Fruit fly (Drosophila melanogaster) whole organism, embryonic: ENCODE data around the gene Argl.

ENCODE experiments used
- Bteb2 ChIP-seq: fragments of 200-800 bp; sonication (Bioruptor generic); optimal IDR thresholded peaks from 2 replicates; lab custom pipeline; 2016; ENCODE audit warnings: missing biosample characterization, missing genetic modification characterization
- CG10959 ChIP-seq: fragments of 200-800 bp; sonication (Bioruptor generic); IDR thresholded peaks from 2 replicates; pipeline ENCODE4 v1.3.6; 2022; ENCODE audit warnings: missing biosample characterization, missing genetic modification characterization
- CG11093 ChIP-seq: fragments of 200-800 bp; sonication (Bioruptor generic); IDR thresholded peaks from 3 replicates; pipeline ENCODE4 v1.3.6; 2022; ENCODE audit warnings: missing biosample characterization, missing genetic modification characterization
- CG13287 ChIP-seq: fragments of 200-800 bp; sonication (Bioruptor generic); IDR thresholded peaks from 2 replicates; pipeline ENCODE4 v1.3.6; 2022; ENCODE audit warnings: missing biosample characterization, missing genetic modification characterization; ENCODE audit not compliant: partially characterized antibody
- CG16815 ChIP-seq: fragments of 200-800 bp; sonication (Bioruptor generic); optimal IDR thresholded peaks from 3 replicates; lab custom pipeline; 2017; ENCODE audit warnings: missing biosample characterization, mild to moderate bottlenecking, missing genetic modification characterization
- CG17186 ChIP-seq: fragments of 200-800 bp; sonication (Bioruptor generic); optimal IDR thresholded peaks from 3 replicates; lab custom pipeline; 2017; ENCODE audit warnings: missing biosample characterization, missing genetic modification reagents, missing genetic modification characterization
- CG17385 ChIP-seq: fragments of 200-800 bp; sonication (Bioruptor generic); optimal IDR thresholded peaks from 3 replicates; lab custom pipeline; 2018; ENCODE audit warnings: missing biosample characterization, mild to moderate bottlenecking, missing genetic modification characterization
- CG17912 ChIP-seq: fragments of 200-800 bp; sonication (Bioruptor generic); optimal IDR thresholded peaks from 2 replicates; lab custom pipeline; 2018; ENCODE audit warnings: missing biosample characterization, mild to moderate bottlenecking, missing genetic modification characterization
- CG32532 ChIP-seq: fragments of 200-800 bp; sonication (Bioruptor generic); IDR thresholded peaks from 2 replicates; pipeline ENCODE4 v1.3.6; 2022; ENCODE audit warnings: missing biosample characterization, missing genetic modification characterization
- CG43689 ChIP-seq: fragments of 200-800 bp; sonication (Bioruptor generic); IDR thresholded peaks from 2 replicates; pipeline ENCODE4 v1.3.6; 2022; ENCODE audit warnings: missing biosample characterization, missing genetic modification characterization
- CG7963 ChIP-seq: fragments of 200-800 bp; sonication (Bioruptor generic); IDR thresholded peaks from 3 replicates; pipeline ENCODE4 v1.3.6; 2022; ENCODE audit warnings: missing biosample characterization, missing genetic modification characterization; ENCODE audit not compliant: partially characterized antibody
- CG7987 ChIP-seq: fragments of 200-800 bp; sonication (Bioruptor generic); optimal IDR thresholded peaks from 2 replicates; lab custom pipeline; 2018; ENCODE audit warnings: missing biosample characterization, mild to moderate bottlenecking, missing genetic modification characterization, moderate library complexity
- CG9609 ChIP-seq: fragments of 200-800 bp; sonication (Bioruptor generic); optimal IDR thresholded peaks from 3 replicates; lab custom pipeline; 2016; ENCODE audit warnings: missing biosample characterization, missing genetic modification characterization
- CG9817 ChIP-seq: fragments of 200-800 bp; sonication (Bioruptor generic); optimal IDR thresholded peaks from 2 replicates; lab custom pipeline; 2018; ENCODE audit warnings: missing biosample characterization, mild to moderate bottlenecking, missing genetic modification characterization, moderate library complexity
- Dad ChIP-seq: fragments of 200-800 bp; sonication (Bioruptor generic); optimal IDR thresholded peaks from 3 replicates; lab custom pipeline; 2016; ENCODE audit warnings: missing biosample characterization, missing genetic modification characterization
- Doc3 ChIP-seq: fragments of 200-800 bp; sonication (Bioruptor generic); IDR thresholded peaks from 3 replicates; pipeline ENCODE4 v1.3.6; 2022; ENCODE audit warnings: missing biosample characterization, missing genetic modification characterization; ENCODE audit not compliant: partially characterized antibody
- HLH3B ChIP-seq: fragments of 200-800 bp; sonication (Bioruptor generic); IDR thresholded peaks from 2 replicates; pipeline ENCODE4 v1.3.6; 2022; ENCODE audit warnings: missing biosample characterization, missing genetic modification characterization
- HLH4C ChIP-seq: fragments of 200-800 bp; sonication (Bioruptor generic); IDR thresholded peaks from 3 replicates; pipeline ENCODE4 v1.3.6; 2022; ENCODE audit warnings: missing biosample characterization, missing genetic modification characterization; ENCODE audit not compliant: partially characterized antibody
- HLHmδ ChIP-seq: fragments of 200-800 bp; sonication (Bioruptor generic); optimal IDR thresholded peaks from 2 replicates; lab custom pipeline; 2018; ENCODE audit warnings: missing biosample characterization, mild to moderate bottlenecking, missing genetic modification characterization, moderate library complexity
- MBD-R2 ChIP-seq: fragments of 200-800 bp; sonication (Bioruptor generic); IDR thresholded peaks from 2 replicates; pipeline ENCODE4 v1.3.6; 2022; ENCODE audit warnings: missing biosample characterization, missing genetic modification characterization
- Mrtf ChIP-seq: fragments of 200-800 bp; sonication (Bioruptor generic); IDR thresholded peaks from 3 replicates; pipeline ENCODE4 v1.3.6; 2022; ENCODE audit warnings: missing biosample characterization, missing genetic modification characterization
- Nf-YA ChIP-seq: fragments of 200-800 bp; sonication (Bioruptor generic); IDR thresholded peaks from 2 replicates; pipeline ENCODE4 v1.3.6; 2022; ENCODE audit warnings: missing biosample characterization, missing genetic modification characterization
- Nf-YB ChIP-seq: fragments of 200-800 bp; sonication (Bioruptor generic); optimal IDR thresholded peaks from 3 replicates; lab custom pipeline; 2019; ENCODE audit warnings: missing biosample characterization, mild to moderate bottlenecking, missing genetic modification characterization, moderate library complexity
- Rfx ChIP-seq: fragments of 200-800 bp; sonication (Bioruptor generic); IDR thresholded peaks from 2 replicates; pipeline ENCODE4 v1.3.6; 2022; ENCODE audit warnings: missing biosample characterization, missing genetic modification characterization
- Rx ChIP-seq: fragments of 200-800 bp; sonication (Bioruptor generic); IDR thresholded peaks from 2 replicates; pipeline ENCODE4 v1.3.6; 2022; ENCODE audit warnings: missing biosample characterization, missing genetic modification characterization
- al ChIP-seq: fragments of 200-800 bp; sonication (Bioruptor generic); IDR thresholded peaks from 2 replicates; pipeline ENCODE4 v1.3.6; 2022; ENCODE audit warnings: missing biosample characterization, missing genetic modification characterization
- ap ChIP-seq: fragments of 200-800 bp; sonication (Bioruptor generic); IDR thresholded peaks from 2 replicates; pipeline ENCODE4 v1.3.6; 2022; ENCODE audit warnings: missing biosample characterization, missing genetic modification characterization
- az2 ChIP-seq: fragments of 200-800 bp; sonication (Bioruptor generic); optimal IDR thresholded peaks from 3 replicates; lab custom pipeline; 2016; ENCODE audit warnings: missing biosample characterization, missing genetic modification characterization
- br ChIP-seq: fragments of >200 bp; optimal IDR thresholded peaks from 2 replicates; lab custom pipeline; 2017
- chm ChIP-seq: fragments of 200-800 bp; sonication (Bioruptor generic); IDR thresholded peaks from 2 replicates; pipeline ENCODE4 v1.3.6; 2022; ENCODE audit warnings: missing biosample characterization, missing genetic modification characterization
- crc ChIP-seq: fragments of 200-800 bp; sonication (Bioruptor generic); optimal IDR thresholded peaks from 2 replicates; lab custom pipeline; 2016; ENCODE audit warnings: missing biosample characterization, missing genetic modification characterization
- emc ChIP-seq: fragments of 200-800 bp; sonication (Bioruptor generic); optimal IDR thresholded peaks from 2 replicates; lab custom pipeline; 2016; ENCODE audit warnings: missing biosample characterization, missing genetic modification characterization
- ems ChIP-seq: fragments of 200-800 bp; sonication (Bioruptor generic); optimal IDR thresholded peaks from 3 replicates; lab custom pipeline; 2016; ENCODE audit warnings: missing biosample characterization, missing genetic modification characterization
- fd3F ChIP-seq: fragments of 200-800 bp; sonication (Bioruptor generic); optimal IDR thresholded peaks from 2 replicates; lab custom pipeline; 2018; ENCODE audit warnings: missing biosample characterization, mild to moderate bottlenecking, missing genetic modification characterization, moderate library complexity
- fd64A ChIP-seq: fragments of 200-800 bp; sonication (Bioruptor generic); optimal IDR thresholded peaks from 3 replicates; lab custom pipeline; 2018; ENCODE audit warnings: missing biosample characterization, mild to moderate bottlenecking, missing genetic modification characterization
- gcm2 ChIP-seq: fragments of 200-800 bp; sonication (Bioruptor generic); optimal IDR thresholded peaks from 2 replicates; lab custom pipeline; 2016; ENCODE audit warnings: missing biosample characterization, missing genetic modification characterization
- gsb ChIP-seq: fragments of 200-800 bp; sonication (Bioruptor generic); IDR thresholded peaks from 2 replicates; pipeline ENCODE4 v1.3.6; 2022; ENCODE audit warnings: missing biosample characterization, missing genetic modification characterization
- ham ChIP-seq: fragments of 200-800 bp; sonication (Bioruptor generic); IDR thresholded peaks from 2 replicates; pipeline ENCODE4 v1.3.6; 2022; ENCODE audit warnings: missing biosample characterization, missing genetic modification characterization
- kay ChIP-seq: fragments of 200-800 bp; sonication (Bioruptor generic); optimal IDR thresholded peaks from 2 replicates; lab custom pipeline; 2016; ENCODE audit warnings: missing biosample characterization, missing genetic modification characterization
- lov ChIP-seq, 2 experiments: fragments of 200-800 bp in 1 of 2; fragments of >200 bp in 1 of 2; sonication (Bioruptor generic) in 1 of 2; IDR thresholded peaks in 1 of 2; optimal IDR thresholded peaks in 1 of 2; 2 replicates in 1 of 2; 3 replicates in 1 of 2; pipeline versions ENCODE4 v1.3.6 to Lab custom; 2017 to 2022; ENCODE audit warnings: missing biosample characterization in 1 of 2, missing genetic modification characterization in 1 of 2
- oc ChIP-seq: fragments of 200-800 bp; sonication (Bioruptor generic); optimal IDR thresholded peaks from 2 replicates; lab custom pipeline; 2018; ENCODE audit warnings: missing biosample characterization, mild to moderate bottlenecking, missing genetic modification characterization, moderate library complexity
- phol ChIP-seq: fragments of 200-800 bp; sonication (Bioruptor generic); optimal IDR thresholded peaks from 3 replicates; lab custom pipeline; 2018; ENCODE audit warnings: missing biosample characterization, mild to moderate bottlenecking, missing genetic modification characterization, moderate library complexity
- pros ChIP-seq: fragments of 200-800 bp; sonication (Bioruptor generic); optimal IDR thresholded peaks from 3 replicates; lab custom pipeline; 2019; ENCODE audit warnings: missing biosample characterization, mild to moderate bottlenecking, missing genetic modification characterization, moderate library complexity
- rib ChIP-seq: fragments of 200-800 bp; sonication (Bioruptor generic); IDR thresholded peaks from 2 replicates; pipeline ENCODE4 v1.3.6; 2022; ENCODE audit warnings: missing biosample characterization, missing genetic modification characterization
- run ChIP-seq: fragments of 200-800 bp; sonication (Bioruptor generic); optimal IDR thresholded peaks from 3 replicates; lab custom pipeline; 2018; ENCODE audit warnings: missing biosample characterization, mild to moderate bottlenecking, missing genetic modification characterization
- sr ChIP-seq: fragments of 200-800 bp; sonication (Bioruptor generic); IDR thresholded peaks from 3 replicates; pipeline ENCODE4 v1.3.6; 2022; ENCODE audit warnings: missing biosample characterization, missing genetic modification characterization
- stwl ChIP-seq: fragments of 200-800 bp; sonication (Bioruptor generic); optimal IDR thresholded peaks from 3 replicates; lab custom pipeline; 2018; ENCODE audit warnings: missing biosample characterization, mild to moderate bottlenecking, missing genetic modification characterization, moderate library complexity
- sug ChIP-seq: fragments of 200-800 bp; optimal IDR thresholded peaks from 2 replicates; lab custom pipeline; 2019; ENCODE audit warnings: missing biosample characterization, mild to moderate bottlenecking, missing genetic modification characterization, moderate library complexity
- trem ChIP-seq: fragments of 200-800 bp; optimal IDR thresholded peaks from 3 replicates; lab custom pipeline; 2019; ENCODE audit warnings: missing biosample characterization, mild to moderate bottlenecking, missing genetic modification characterization, moderate library complexity
- zfh1 ChIP-seq: fragments of 200-800 bp; sonication (Bioruptor generic); IDR thresholded peaks from 3 replicates; pipeline ENCODE4 v1.3.6; 2022; ENCODE audit warnings: missing biosample characterization, missing genetic modification characterization

The Argl gene

dm6 chr2L:8984614-8985318 lies 42.9 kb upstream of the Argl start, which contains the start of gene CG13101 (continued):
- TF ChIP-seq run (tag; lab: Kevin White, UChicago) (peak; percentile 85), CG32532 (peak; percentile 97), ham (GFP tag; lab: Robert Waterston, UW) (peak; percentile 88), CG17385 (GFP tag; lab: Kevin White, UChicago) (peak; percentile 89), CG16815 (GFP tag; lab: Kevin White, UChicago) (peak; percentile 76), Dad (peak; percentile 71), CG17186 (no peak), Nf-YA (peak; percentile 83), phol (tag; lab: Kevin White, UChicago) (peak; percentile 91), Nf-YB (GFP tag; lab: Kevin White, UChicago) (peak; percentile 83), Doc3 (GFP tag; lab: Robert Waterston, UW) (no peak), CG17912 (no peak), CG11093 (peak; percentile 84), lov (optimal IDR thresholded peaks at IDR 0.05; lab: Kevin White, UChicago) (no peak), lov (GFP tag; IDR thresholded peaks at IDR 0.05; lab: Robert Waterston, UW) (peak; percentile 85; the same call in 2 of the 3 replicates), ap (peak; percentile 90), MBD-R2 (GFP tag; lab: Robert Waterston, UW) (peak; percentile 74; the same call in 1 of the 2 replicates), CG43689 (peak; percentile 83), CG9609 (GFP tag; lab: Kevin White, UChicago) (peak; percentile 69), Bteb2 (GFP tag; lab: Kevin White, UChicago) (peak; percentile 91), crc (GFP tag; lab: Kevin White, UChicago) (peak; percentile 63), ems (GFP tag; lab: Kevin White, UChicago) (peak; percentile 86), fd3F (peak; percentile 92), HLHmδ (GFP tag; lab: Kevin White, UChicago) (no peak), CG13287 (peak; percentile 22; the same call in 1 of the 2 replicates), chm (GFP tag; lab: Robert Waterston, UW) (peak; percentile 93; the same call in 1 of the 2 replicates), HLH3B (GFP tag; lab: Robert Waterston, UW) (peak; percentile 95), kay (GFP tag; lab: Kevin White, UChicago) (peak; percentile 77), oc (peak; percentile 93), pros (GFP tag; lab: Kevin White, UChicago) (peak; percentile 21), sug (peak; percentile 72), trem (peak; percentile 88), Rfx (GFP tag; lab: Robert Waterston, UW) (peak; percentile 96), al (GFP tag; lab: Robert Waterston, UW) (peak; percentile 89), Mrtf (GFP tag; lab: Robert Waterston, UW) (peak; percentile 90; the same call in 2 of the 3 replicates), gsb (peak; percentile 89), CG7963 (GFP tag; lab: Robert Waterston, UW) (no peak), gcm2 (peak; percentile 60), br (lab: Kevin White, UChicago) (no peak), rib (peak; percentile 93), HLH4C (GFP tag; lab: Robert Waterston, UW) (no peak), zfh1 (GFP tag; lab: Robert Waterston, UW) (peak; percentile 94), az2 (GFP tag; lab: Kevin White, UChicago) (peak; percentile 93), CG7987 (GFP tag; lab: Kevin White, UChicago) (peak; percentile 76), stwl (tag; lab: Kevin White, UChicago) (peak; percentile 24), CG10959 (peak; percentile 85), CG9817 (tag; lab: Kevin White, UChicago) (peak; percentile 82), emc (GFP tag; lab: Kevin White, UChicago) (peak; percentile 70), fd64A (GFP tag; lab: Kevin White, UChicago) (peak; percentile 53), sr (no peak), Rx (GFP tag; lab: Robert Waterston, UW) (peak; percentile 76)
